Fruit fly (Drosophila melanogaster) Kc167 (cell line): ENCODE data around the gene CG14960.

ENCODE experiments used
- h ChIP-seq: fragments of >200 bp; optimal IDR thresholded peaks from 3 replicates; lab custom pipeline; 2018; ENCODE audit warnings: missing external identifiers
- insv ChIP-seq: fragments of >200 bp; optimal IDR thresholded peaks from 3 replicates; lab custom pipeline; 2018; ENCODE audit warnings: missing external identifiers
- psq ChIP-seq: fragments of >200 bp; optimal IDR thresholded peaks from 2 replicates; lab custom pipeline; 2017; ENCODE audit warnings: missing external identifiers
- ttk ChIP-seq: sonication (Bioruptor generic); optimal IDR thresholded peaks from 2 replicates; lab custom pipeline; 2017; ENCODE audit warnings: missing external identifiers

DNA sequence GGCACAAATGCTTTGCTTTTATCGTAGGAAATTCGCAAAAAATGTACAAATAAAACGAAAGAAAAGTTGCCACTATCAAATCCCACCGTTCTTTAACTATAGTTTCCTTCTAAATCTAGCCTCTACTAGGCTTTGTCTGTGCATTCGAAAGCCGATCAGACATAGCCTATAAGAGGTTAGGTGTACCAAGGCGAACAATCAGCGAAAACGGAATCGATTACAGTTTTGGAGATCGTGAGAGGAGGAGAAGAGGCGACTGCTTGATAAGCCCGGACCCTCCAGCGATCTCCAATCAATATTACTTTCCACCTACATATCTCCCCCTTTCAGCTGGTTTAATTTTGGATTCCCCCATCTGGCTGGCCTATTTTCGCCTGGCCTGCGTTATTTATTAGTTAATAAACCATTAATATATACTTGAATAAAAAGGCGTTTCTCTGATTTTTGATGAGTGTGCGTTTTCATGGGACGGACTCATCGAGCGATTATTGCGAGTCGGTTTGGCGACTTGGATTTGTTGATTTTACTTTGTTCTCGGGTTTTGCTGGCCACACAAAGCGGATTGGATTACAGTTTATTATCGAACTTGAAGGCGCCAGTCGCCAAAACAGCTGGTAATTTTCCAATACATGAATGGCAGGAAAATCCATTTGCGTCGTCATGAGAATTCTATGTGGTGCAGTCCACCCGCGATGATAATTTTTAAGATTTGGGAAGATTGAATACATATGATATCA is 19.7 kb upstream of the CG14960 start:
- no peak for TF ChIP-seq ttk (lab: Kevin White, UChicago)
- no peak for TF ChIP-seq h (lab: Kevin White, UChicago)
- no peak for TF ChIP-seq insv
- TF ChIP-seq psq = no peak
